Fruit fly (Drosophila melanogaster): ENCODE data around the gene CG31560.

Gene CG31560

DNA sequence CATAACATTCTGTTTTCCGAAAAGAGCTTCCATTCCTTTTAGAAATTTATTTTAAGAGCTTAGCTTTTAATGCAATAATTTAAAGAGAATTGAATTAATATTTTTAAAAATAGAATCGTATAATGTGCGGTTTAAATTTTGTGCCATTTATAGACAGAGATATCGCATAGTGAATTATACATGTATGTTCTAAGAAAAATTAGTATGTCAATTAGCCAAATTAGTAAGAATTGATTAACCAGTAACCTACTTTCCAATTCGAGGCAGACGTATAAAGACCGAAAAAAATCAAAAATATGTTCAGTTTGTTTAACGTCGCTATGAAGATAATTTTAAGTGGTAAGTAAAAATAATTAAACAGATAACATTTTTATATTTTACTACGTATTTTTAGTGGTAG is at the start of gene CG31560:
Gene CG31560 (plus strand): TSS at position 301 of the 400 bp plus-strand sequence.
- no peak for TF ChIP-seq CG8478 (optimal IDR thresholded peaks at IDR 0.05)
- no peak for TF ChIP-seq CTCF (optimal IDR thresholded peaks at IDR 0.05)

- TF ChIP-seq CTCF (optimal IDR thresholded peaks at IDR 0.05) (no peak), CG8478 (optimal IDR thresholded peaks at IDR 0.05) (no peak)
These were observed 46.1 kb upstream of the CG31560 start, which contains the start of gene Osi10a for dm6 chr3R:6263658-6264057. Gene Osi10a, plus strand, starts transcription at chr3R:6263958.

DNA sequence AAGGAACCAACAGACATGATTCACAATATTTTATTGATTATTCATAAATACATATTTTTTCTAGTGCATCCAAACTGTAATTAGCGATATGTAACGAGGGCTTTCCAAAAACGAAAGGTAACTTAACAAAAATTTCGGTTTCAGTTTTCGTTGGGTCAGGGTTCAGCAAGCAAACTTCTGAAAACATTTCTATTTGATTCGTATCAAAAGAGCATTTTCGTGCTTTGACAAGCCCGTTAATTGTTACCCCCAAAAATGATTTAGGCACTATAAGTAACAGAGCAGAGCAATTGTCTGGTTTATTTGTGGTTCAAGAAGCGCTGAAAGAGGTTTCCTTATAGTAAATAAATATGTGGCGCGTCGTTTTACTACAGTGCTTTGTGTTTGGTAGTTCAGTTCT is 43.9 kb upstream of the CG31560 start, which contains the start of gene Osi10b:
Gene Osi10b (plus strand): TSS at position 301 of the 400 bp plus-strand sequence.
- TF ChIP-seq CG8478 (optimal IDR thresholded peaks at IDR 0.05): no peak
- no peak for TF ChIP-seq CTCF (optimal IDR thresholded peaks at IDR 0.05)

DNA sequence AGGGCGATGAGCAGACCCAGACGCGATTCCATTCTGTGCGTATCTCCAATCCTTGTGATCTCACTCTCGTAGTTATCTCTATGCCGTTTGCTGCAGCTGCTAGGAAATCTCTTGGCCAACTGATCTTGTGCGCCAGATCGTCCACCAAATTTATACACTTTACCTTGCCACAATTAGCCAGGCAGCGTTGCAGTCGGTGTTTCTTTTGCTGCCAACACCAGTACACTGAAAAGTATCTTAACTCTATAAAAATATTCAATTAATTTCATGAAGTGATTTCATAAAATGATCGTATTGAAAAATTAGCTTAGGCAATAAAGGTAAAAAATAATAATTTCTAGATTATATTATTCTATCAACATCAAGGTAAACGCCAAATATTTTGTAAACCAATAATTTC is 41.1 kb upstream of the CG31560 start, which contains the start of gene Osi11:
Gene Osi11 (minus strand): TSS at position 101 of the 400 bp plus-strand sequence.
- TF ChIP-seq CTCF (optimal IDR thresholded peaks at IDR 0.05) (no peak), CG8478 (optimal IDR thresholded peaks at IDR 0.05) (no peak)

dm6 chr3R:6269986-6270385 is 39.8 kb upstream of the CG31560 start:
- TF ChIP-seq CG8478 (optimal IDR thresholded peaks at IDR 0.05) (no peak), CTCF (optimal IDR thresholded peaks at IDR 0.05) (no peak)

- TF ChIP-seq CG8478 (optimal IDR thresholded peaks at IDR 0.05) (no peak), CTCF (optimal IDR thresholded peaks at IDR 0.05) (no peak)
These were observed 31.5 kb upstream of the CG31560 start, which contains the start of gene Osi12 for dm6 chr3R:6278231-6278630. Gene Osi12, plus strand, starts transcription at chr3R:6278531.

dm6 chr3R:6285100-6285499 is 24.7 kb upstream of the CG31560 start, which contains the start of gene CG15597:
Gene CG15597, minus strand, starts transcription at chr3R:6285200.
- TF ChIP-seq CG8478 (optimal IDR thresholded peaks at IDR 0.05) (no peak), CTCF (optimal IDR thresholded peaks at IDR 0.05) (no peak)

DNA sequence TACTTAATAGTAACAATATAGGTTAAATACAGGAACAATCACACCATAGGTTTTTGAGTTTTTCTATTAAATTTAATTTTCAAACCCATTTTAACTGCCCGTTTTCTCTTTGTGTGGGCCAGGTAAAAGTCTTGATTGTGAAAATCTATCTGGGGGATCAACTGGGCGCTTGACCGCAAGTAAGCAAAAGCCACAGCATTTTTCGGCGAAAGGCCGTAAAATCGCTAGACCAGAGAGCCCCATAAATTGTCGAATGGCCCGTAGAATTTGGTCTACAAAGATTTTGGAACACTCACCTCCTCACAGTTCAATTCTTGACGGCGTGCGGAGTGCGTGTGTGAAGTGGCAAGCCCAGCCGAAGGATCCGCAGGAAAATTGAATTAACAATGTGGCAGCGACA is 22.3 kb upstream of the CG31560 start, which contains the start of gene CG15594:
Gene CG15594 (plus strand): TSS at position 301 of the 400 bp plus-strand sequence.
- TF ChIP-seq CG8478 (optimal IDR thresholded peaks at IDR 0.05) (no peak), CTCF (optimal IDR thresholded peaks at IDR 0.05) (no peak)

dm6 chr3R:6290289-6290688 is 19.5 kb upstream of the CG31560 start:
- TF ChIP-seq CG8478 (optimal IDR thresholded peaks at IDR 0.05) (no peak), CTCF (optimal IDR thresholded peaks at IDR 0.05) (no peak)

dm6 chr3R:6291437-6291836 is 18.3 kb upstream of the CG31560 start, which contains the start of gene Osi13:
Gene Osi13, plus strand, starts transcription at chr3R:6291737.
- TF ChIP-seq CG8478 (optimal IDR thresholded peaks at IDR 0.05): no peak
- no peak for TF ChIP-seq CTCF (optimal IDR thresholded peaks at IDR 0.05)

DNA sequence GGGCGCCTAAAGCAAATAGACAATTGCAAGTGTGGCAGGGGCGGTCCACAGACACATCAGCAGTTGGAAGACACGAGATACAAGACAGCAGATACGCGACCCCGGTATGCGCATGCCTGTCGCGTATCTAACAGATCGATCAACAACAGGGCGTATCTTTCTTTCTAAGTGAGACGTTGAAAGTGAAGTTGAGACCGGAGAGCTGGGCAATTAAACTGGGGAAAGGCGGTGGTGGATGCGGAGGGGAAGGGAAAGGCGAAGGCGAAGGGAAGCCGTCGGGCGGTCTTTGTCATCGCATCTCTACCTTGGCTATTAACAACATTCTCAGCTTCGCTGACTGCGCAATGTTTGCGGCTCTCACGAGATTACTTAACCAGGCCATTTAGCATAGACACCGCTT is 15.7 kb upstream of the CG31560 start:
- TF ChIP-seq CTCF (optimal IDR thresholded peaks at IDR 0.05): no peak
- no peak for TF ChIP-seq CG8478 (optimal IDR thresholded peaks at IDR 0.05)

- no peak for TF ChIP-seq CTCF (optimal IDR thresholded peaks at IDR 0.05)
These were observed 12.6 kb upstream of the CG31560 start for dm6 chr3R:6297164-6297563.

- TF ChIP-seq CG8478 (optimal IDR thresholded peaks at IDR 0.05) (no peak), CTCF (optimal IDR thresholded peaks at IDR 0.05) (no peak)
These were observed 10.9 kb upstream of the CG31560 start, which contains the start of gene Osi14 for dm6 chr3R:6298828-6299227. Gene Osi14, plus strand, starts transcription at chr3R:6299128.

dm6 chr3R:6301257-6301839 is 8.4 kb upstream of the CG31560 start, which contains the start of gene Osi15:
Gene Osi15, plus strand, starts transcription at chr3R:6301804.
- TF ChIP-seq CG8478 (optimal IDR thresholded peaks at IDR 0.05): no peak
- TF ChIP-seq CTCF (optimal IDR thresholded peaks at IDR 0.05): no peak

DNA sequence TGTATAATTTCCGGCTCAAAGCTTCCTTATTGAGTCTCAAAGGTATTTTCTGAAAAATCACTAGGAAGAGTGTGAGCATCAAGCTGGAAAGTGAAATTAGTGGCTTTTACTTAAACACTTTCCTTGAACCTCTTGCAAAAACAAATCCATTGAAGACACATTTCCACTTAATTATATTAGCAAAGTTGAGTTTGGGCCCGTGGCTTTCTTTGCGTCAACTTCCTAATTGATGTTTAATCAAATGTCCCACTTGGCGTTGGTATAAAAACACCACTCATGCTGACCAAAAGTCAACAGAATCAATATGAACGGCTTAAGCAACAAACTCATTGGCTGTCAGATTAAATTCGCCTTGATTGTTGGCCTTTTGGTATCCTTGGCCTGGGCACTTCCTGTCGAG is 6.0 kb upstream of the CG31560 start, which contains the start of gene CG46396:
Gene CG46396 (plus strand): TSS at position 301 of the 400 bp plus-strand sequence.
- TF ChIP-seq CTCF (optimal IDR thresholded peaks at IDR 0.05): no peak
- TF ChIP-seq CG8478 (optimal IDR thresholded peaks at IDR 0.05): no peak

- TF ChIP-seq CG8478 (optimal IDR thresholded peaks at IDR 0.05) (no peak), CTCF (optimal IDR thresholded peaks at IDR 0.05) (no peak)
These were observed 4.8 kb upstream of the CG31560 start, which contains the start of gene Osi16 for dm6 chr3R:6304947-6305346. Gene Osi16, plus strand, starts transcription at chr3R:6305247.

Data from S2 (cell line).